Worm (Caenorhabditis elegans) whole organism, young adult: Measurements from ENCODE around the gene srx-34.

Experiments
- F23B12.7 ChIP-seq: sonication (generic microtip); optimal IDR thresholded peaks from 2 replicates; lab custom pipeline; 2017; ENCODE audit warnings: missing genetic modification characterization, mild to moderate bottlenecking, missing compliant biosample characterization, antibody characterized with exemption, moderate library complexity; ENCODE audit not compliant: insufficient read depth
- F33H1.4 ChIP-seq: fragments of 200-800 bp; sonication (Bioruptor generic); IDR thresholded peaks from 2 replicates; pipeline ENCODE4 v1.3.6; 2022; ENCODE audit warnings: missing genetic modification reagents, missing genetic modification characterization, missing compliant biosample characterization
- Y79H2A.3 ChIP-seq: fragments of 200-800 bp; sonication (Bioruptor generic); conservative IDR thresholded peaks from 2 replicates; pipeline ENCODE4 v1.3.6; 2022; ENCODE audit warnings: missing genetic modification reagents, missing genetic modification characterization, missing compliant biosample characterization
- him-1 ChIP-seq: sonication (generic microtip); optimal IDR thresholded peaks from 2 replicates; lab custom pipeline; 2016; ENCODE audit warnings: missing genotype, missing genetic modification reagents, missing genetic modification characterization, missing compliant biosample characterization
- hmg-1.2 ChIP-seq: fragments of 200-800 bp; sonication (Bioruptor generic); IDR thresholded peaks from 2 replicates; pipeline ENCODE4 v1.3.6; 2022; ENCODE audit warnings: missing genetic modification reagents, missing genetic modification characterization, missing compliant biosample characterization
- lin-35 ChIP-seq, 3 experiments: fragments of 150-350 bp in 2 of 3; sonication (generic microtip) in 1 of 3; optimal IDR thresholded peaks; 2 replicates each; lab custom pipeline; 2014 to 2018; ENCODE audit warnings: missing biosample characterization in 3 of 3, missing genetic modification characterization in 3 of 3, missing genetic modification reagents in 3 of 3
- nfya-2 ChIP-seq: fragments of 200-800 bp; sonication (Bioruptor generic); IDR thresholded peaks from 2 replicates; pipeline ENCODE4 v1.3.6; 2022; ENCODE audit warnings: missing genetic modification reagents, missing genetic modification characterization, missing compliant biosample characterization
- nhr-90 ChIP-seq: sonication (generic microtip); optimal IDR thresholded peaks from 2 replicates; lab custom pipeline; 2016; ENCODE audit warnings: missing genotype, mild to moderate bottlenecking, missing genetic modification characterization, missing compliant biosample characterization
- unc-130 ChIP-seq: sonication (generic microtip); optimal IDR thresholded peaks from 2 replicates; lab custom pipeline; 2016; ENCODE audit warnings: missing genetic modification reagents, missing genetic modification characterization, missing compliant biosample characterization

- TF ChIP-seq F23B12.7 (tag; lab: Kevin White, UChicago) (no peak), lin-35 (GFP tag; optimal IDR thresholded peaks at IDR 0.05; lab: Kevin White, UChicago) (no peak), hmg-1.2 (GFP tag; lab: Robert Waterston, UW) (no peak), F33H1.4 (GFP tag; lab: Robert Waterston, UW) (no peak), Y79H2A.3 (no peak), nfya-2 (GFP tag; lab: Robert Waterston, UW) (no peak), nhr-90 (tag; lab: Kevin White, UChicago) (no peak), him-1 (tag; lab: Kevin White, UChicago) (no peak), unc-130 (GFP tag; lab: Kevin White, UChicago) (no peak)
These were observed 30.9 kb downstream of the srx-34 start for ce11 chrV:7089217-7089616.
